Fruit fly (Drosophila melanogaster) whole organism, adult: Measurements from ENCODE around the gene CG18581.

ENCODE experiments used
- CG11617 ChIP-seq: fragments of 200-800 bp; sonication (Bioruptor generic); optimal IDR thresholded peaks from 2 replicates; lab custom pipeline; 2017; ENCODE audit warnings: mild to moderate bottlenecking, missing biosample characterization, missing genetic modification reagents, missing genetic modification characterization
- CG12768 ChIP-seq: fragments of 200-800 bp; sonication (Bioruptor generic); optimal IDR thresholded peaks from 2 replicates; lab custom pipeline; 2017; ENCODE audit warnings: missing biosample characterization, missing genetic modification characterization, mild to moderate bottlenecking, moderate library complexity, missing genetic modification reagents
- CG1620 ChIP-seq: fragments of 200-800 bp; sonication (Bioruptor generic); optimal IDR thresholded peaks from 2 replicates; lab custom pipeline; 2016; ENCODE audit warnings: missing biosample characterization, missing genetic modification characterization
- CG5204 ChIP-seq: fragments of 200-800 bp; sonication (Bioruptor generic); optimal IDR thresholded peaks from 2 replicates; lab custom pipeline; 2016; ENCODE audit warnings: missing biosample characterization, missing genetic modification characterization
- CG7045 ChIP-seq: fragments of 200-800 bp; sonication (Bioruptor generic); optimal IDR thresholded peaks from 2 replicates; lab custom pipeline; 2017; ENCODE audit warnings: missing biosample characterization, mild to moderate bottlenecking, missing genetic modification characterization
- CG7101 ChIP-seq: fragments of 200-800 bp; sonication (Bioruptor generic); optimal IDR thresholded peaks from 2 replicates; lab custom pipeline; 2018; ENCODE audit warnings: missing biosample characterization, mild to moderate bottlenecking, missing genetic modification characterization, moderate library complexity
- Crg-1 ChIP-seq: fragments of 200-800 bp; sonication (Bioruptor generic); optimal IDR thresholded peaks from 2 replicates; lab custom pipeline; 2016; ENCODE audit warnings: missing biosample characterization, missing genetic modification characterization
- Hr96 ChIP-seq: fragments of 200-800 bp; sonication (Bioruptor generic); optimal IDR thresholded peaks from 2 replicates; lab custom pipeline; 2016; ENCODE audit warnings: missing biosample characterization, missing genetic modification characterization
- bab1 ChIP-seq: fragments of 200-800 bp; sonication (Bioruptor generic); optimal IDR thresholded peaks from 3 replicates; lab custom pipeline; 2019; ENCODE audit warnings: missing biosample characterization, mild to moderate bottlenecking, missing genetic modification characterization, moderate library complexity
- kay ChIP-seq: fragments of 200-800 bp; sonication (Bioruptor generic); peaks from one replicate; lab custom pipeline; 2016; ENCODE audit warnings: missing biosample characterization, missing genetic modification characterization, borderline replicate concordance
- ovo ChIP-seq: fragments of 200-800 bp; sonication (Bioruptor generic); optimal IDR thresholded peaks from 2 replicates; lab custom pipeline; 2016; ENCODE audit warnings: missing biosample characterization, missing genetic modification characterization
- pad ChIP-seq: fragments of 200-800 bp; sonication (Bioruptor generic); optimal IDR thresholded peaks from 3 replicates; lab custom pipeline; 2017; ENCODE audit warnings: missing biosample characterization, missing genetic modification characterization, mild to moderate bottlenecking, moderate library complexity, missing genetic modification reagents
- tj ChIP-seq: fragments of 200-800 bp; sonication (Bioruptor generic); optimal IDR thresholded peaks from 3 replicates; lab custom pipeline; 2017; ENCODE audit warnings: missing biosample characterization, mild to moderate bottlenecking, missing genetic modification characterization, moderate library complexity
- toe ChIP-seq: fragments of 200-800 bp; sonication (Bioruptor generic); optimal IDR thresholded peaks from 2 replicates; lab custom pipeline; 2016; ENCODE audit warnings: missing biosample characterization, missing genetic modification characterization

DNA sequence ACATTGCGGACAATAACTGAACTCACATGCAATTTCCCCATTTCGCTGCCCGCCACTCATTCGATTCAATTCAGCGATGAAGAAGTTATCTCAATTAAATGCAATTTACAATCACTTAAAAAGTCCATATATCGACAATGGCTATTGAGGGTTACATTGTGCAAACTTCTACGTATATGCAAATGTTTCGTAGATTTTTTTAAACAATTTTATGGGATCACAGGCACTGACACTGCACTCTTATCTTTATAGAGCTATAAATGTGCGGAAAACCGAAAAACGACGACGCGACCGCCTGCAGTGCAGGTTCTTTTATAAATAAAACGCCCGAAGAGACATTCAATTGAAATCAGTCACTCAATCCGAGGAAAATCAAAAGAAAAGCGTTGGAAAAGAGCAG, 38.3 kb upstream of the CG18581 start:
- TF ChIP-seq toe (GFP tag; lab: Kevin White, UChicago) (no peak), tj (GFP tag; lab: Kevin White, UChicago) (no peak), CG1620 (no peak), CG7045 (GFP tag; lab: Kevin White, UChicago) (no peak), pad (GFP tag; lab: Kevin White, UChicago) (no peak), kay (GFP tag; lab: Kevin White, UChicago) (peak; percentile 27), ovo (no peak), CG7101 (tag; lab: Kevin White, UChicago) (no peak), Hr96 (no peak), CG12768 (GFP tag; lab: Kevin White, UChicago) (no peak), bab1 (GFP tag; lab: Kevin White, UChicago) (no peak), Crg-1 (GFP tag; lab: Kevin White, UChicago) (no peak), CG5204 (GFP tag; lab: Kevin White, UChicago) (no peak), CG11617 (GFP tag; lab: Kevin White, UChicago) (no peak)
